Worm (Caenorhabditis elegans) whole organism, L1 larva: ENCODE measurements around the gene col-83.
A peak's percentile ranks its signal among the peaks of the same experiment; 100 is the strongest.

Experiments
- C04F5.9 ChIP-seq: sonication (generic microtip); optimal IDR thresholded peaks from 2 replicates; lab custom pipeline; 2016; ENCODE audit warnings: missing genetic modification characterization, missing compliant biosample characterization
- C16A3.4 ChIP-seq: fragments of 150-350 bp; optimal IDR thresholded peaks from 2 replicates; lab custom pipeline; 2014; ENCODE audit warnings: missing biosample characterization, missing genetic modification characterization
- C34B4.2 ChIP-seq: sonication (generic microtip); optimal IDR thresholded peaks from 2 replicates; lab custom pipeline; 2017; ENCODE audit warnings: mild to moderate bottlenecking, missing genetic modification characterization, missing compliant biosample characterization
- F16B12.6 ChIP-seq: fragments of 150-350 bp; optimal IDR thresholded peaks from 2 replicates; lab custom pipeline; 2014; ENCODE audit warnings: missing biosample characterization, missing genetic modification characterization
- aha-1 ChIP-seq: fragments of 150-350 bp; optimal IDR thresholded peaks from 2 replicates; lab custom pipeline; 2014; ENCODE audit warnings: missing biosample characterization, missing genetic modification characterization
- aly-2 ChIP-seq: fragments of 150-350 bp; optimal IDR thresholded peaks from 2 replicates; lab custom pipeline; 2014; ENCODE audit warnings: missing biosample characterization, missing genetic modification characterization
- blmp-1 ChIP-seq: fragments of 150-350 bp; optimal IDR thresholded peaks from 2 replicates; lab custom pipeline; 2014; ENCODE audit warnings: missing biosample characterization, missing genetic modification characterization
- ceh-8 ChIP-seq: fragments of 200-800 bp; sonication (Bioruptor generic); optimal IDR thresholded peaks from 2 replicates; lab custom pipeline; 2018; ENCODE audit warnings: mild to moderate bottlenecking, missing genetic modification characterization, moderate library complexity, missing compliant biosample characterization
- ceh-82 ChIP-seq, 3 experiments: fragments of 150-350 bp in 1 of 3; sonication (generic microtip) in 2 of 3; optimal IDR thresholded peaks; 2 replicates each; lab custom pipeline; 2014 to 2017; ENCODE audit warnings: missing biosample characterization in 3 of 3, missing genetic modification characterization in 3 of 3
- ceh-88 ChIP-seq: fragments of 200-800 bp; sonication (Bioruptor generic); IDR thresholded peaks from 2 replicates; pipeline ENCODE4 v1.3.6; 2022; ENCODE audit warnings: missing genetic modification characterization, missing compliant biosample characterization
- dpl-1 ChIP-seq, 3 experiments: fragments of 150-350 bp in 2 of 3; sonication (generic microtip) in 1 of 3; optimal IDR thresholded peaks; 2 replicates each; lab custom pipeline; 2014 to 2017; ENCODE audit warnings: missing biosample characterization in 3 of 3, missing genetic modification characterization in 3 of 3, missing genetic modification reagents in 3 of 3
- dsc-1 ChIP-seq: sonication (generic microtip); optimal IDR thresholded peaks from 2 replicates; lab custom pipeline; 2016; ENCODE audit warnings: mild to moderate bottlenecking, missing genetic modification characterization, missing compliant biosample characterization
- efl-1 ChIP-seq, 4 experiments: fragments of 150-350 bp; optimal IDR thresholded peaks in 3 of 4; peaks in 1 of 4; 1 replicate in 1 of 4; 2 replicates in 3 of 4; lab custom pipeline; 2014; ENCODE audit warnings: missing biosample characterization in 2 of 4, missing genetic modification characterization in 2 of 4, missing genetic modification reagents in 2 of 4
- egl-13 ChIP-seq: sonication (generic microtip); optimal IDR thresholded peaks from 2 replicates; lab custom pipeline; 2016; ENCODE audit warnings: missing genotype, missing genetic modification reagents, missing genetic modification characterization, missing compliant biosample characterization
- elt-3 ChIP-seq, 6 experiments: fragments of 150-350 bp in 1 of 6; sonication (generic microtip); optimal IDR thresholded peaks; 2 replicates each; lab custom pipeline; 2017 to 2018; ENCODE audit warnings: missing biosample characterization in 6 of 6, missing genetic modification characterization in 6 of 6, inconsistent platforms in 1 of 6
- fkh-10 ChIP-seq: sonication (generic microtip); optimal IDR thresholded peaks from 2 replicates; lab custom pipeline; 2017; ENCODE audit warnings: missing biosample characterization, missing genetic modification reagents, missing genetic modification characterization
- fkh-8 ChIP-seq: sonication (generic microtip); optimal IDR thresholded peaks from 2 replicates; lab custom pipeline; 2016; ENCODE audit warnings: mild to moderate bottlenecking, missing genetic modification characterization, missing compliant biosample characterization
- irx-1 ChIP-seq: sonication (generic microtip); optimal IDR thresholded peaks from 2 replicates; lab custom pipeline; 2016; ENCODE audit warnings: missing genetic modification characterization, missing compliant biosample characterization
- jun-1 ChIP-seq: fragments of 150-350 bp; optimal IDR thresholded peaks from 2 replicates; lab custom pipeline; 2014; ENCODE audit warnings: missing biosample characterization, missing genetic modification reagents, missing genetic modification characterization
- lin-14 ChIP-seq: fragments of 200-800 bp; sonication (Bioruptor generic); optimal IDR thresholded peaks from 2 replicates; lab custom pipeline; 2018; ENCODE audit warnings: mild to moderate bottlenecking, missing genetic modification characterization, moderate library complexity, missing compliant biosample characterization
- lin-15B ChIP-seq: fragments of 150-350 bp; sonication (generic microtip); optimal IDR thresholded peaks from 3 replicates; lab custom pipeline; 2014; ENCODE audit warnings: missing biosample characterization, missing genetic modification characterization
- lin-35 ChIP-seq, 2 experiments: fragments of 150-350 bp; optimal IDR thresholded peaks; 2 replicates each; lab custom pipeline; 2014; ENCODE audit warnings: missing biosample characterization in 2 of 2, missing genetic modification characterization in 2 of 2, missing genetic modification reagents in 2 of 2
- lin-39 ChIP-seq: fragments of 150-350 bp; optimal IDR thresholded peaks from 2 replicates; lab custom pipeline; 2014; ENCODE audit warnings: missing biosample characterization, missing genetic modification reagents, missing genetic modification characterization
- lsy-2 ChIP-seq, 2 experiments: fragments of 150-350 bp; optimal IDR thresholded peaks; 2 replicates each; lab custom pipeline; 2014; ENCODE audit warnings: missing biosample characterization in 2 of 2, missing genetic modification characterization in 2 of 2
- mdl-1 ChIP-seq, 2 experiments: fragments of 150-350 bp; optimal IDR thresholded peaks; 2 replicates each; lab custom pipeline; 2014 to 2017; ENCODE audit warnings: missing biosample characterization in 2 of 2, missing genetic modification characterization in 2 of 2, inconsistent platforms in 1 of 2
- mep-1 ChIP-seq: fragments of 150-350 bp; optimal IDR thresholded peaks from 2 replicates; lab custom pipeline; 2014; ENCODE audit warnings: missing biosample characterization, missing genetic modification characterization
- nhr-19 ChIP-seq: fragments of 200-800 bp; sonication (Bioruptor generic); conservative IDR thresholded peaks from 2 replicates; pipeline ENCODE4 v1.3.6; 2022; ENCODE audit warnings: missing genetic modification characterization, missing compliant biosample characterization
- nhr-20 ChIP-seq: sonication (generic microtip); optimal IDR thresholded peaks from 2 replicates; lab custom pipeline; 2016; ENCODE audit warnings: mild to moderate bottlenecking, missing genetic modification characterization, missing compliant biosample characterization
- nhr-47 ChIP-seq: sonication (generic microtip); optimal IDR thresholded peaks from 2 replicates; lab custom pipeline; 2016; ENCODE audit warnings: mild to moderate bottlenecking, missing genetic modification characterization, moderate library complexity, missing compliant biosample characterization
- nhr-71 ChIP-seq: sonication (generic microtip); optimal IDR thresholded peaks from 2 replicates; lab custom pipeline; 2016; ENCODE audit warnings: mild to moderate bottlenecking, missing genetic modification characterization, moderate library complexity, missing compliant biosample characterization
- nhr-85 ChIP-seq: sonication (generic microtip); peaks from one replicate; lab custom pipeline; 2016; ENCODE audit warnings: missing genetic modification characterization, inconsistent platforms, missing compliant biosample characterization
- nhr-90 ChIP-seq: sonication (generic microtip); optimal IDR thresholded peaks from 2 replicates; lab custom pipeline; 2016; ENCODE audit warnings: mild to moderate bottlenecking, missing genetic modification characterization, missing compliant biosample characterization; ENCODE audit not compliant: poor library complexity
- pax-3 ChIP-seq: fragments of 200-800 bp; sonication (Bioruptor generic); optimal IDR thresholded peaks from 2 replicates; lab custom pipeline; 2018; ENCODE audit warnings: mild to moderate bottlenecking, missing genetic modification characterization, moderate library complexity, missing compliant biosample characterization
- rnt-1 ChIP-seq: sonication (generic microtip); optimal IDR thresholded peaks from 2 replicates; lab custom pipeline; 2016; ENCODE audit warnings: mild to moderate bottlenecking, missing genetic modification characterization, moderate library complexity, missing compliant biosample characterization
- skn-1 ChIP-seq: fragments of 150-350 bp; optimal IDR thresholded peaks from 2 replicates; lab custom pipeline; 2014; ENCODE audit warnings: missing biosample characterization, missing genetic modification characterization
- snu-23 ChIP-seq: sonication (generic microtip); optimal IDR thresholded peaks from 2 replicates; lab custom pipeline; 2016; ENCODE audit warnings: missing genetic modification characterization, missing compliant biosample characterization
- sox-4 ChIP-seq: sonication (generic microtip); optimal IDR thresholded peaks from 2 replicates; lab custom pipeline; 2016; ENCODE audit warnings: missing genetic modification characterization, missing compliant biosample characterization
- swsn-7 ChIP-seq: sonication (generic microtip); optimal IDR thresholded peaks from 2 replicates; lab custom pipeline; 2016; ENCODE audit warnings: missing genetic modification characterization, missing compliant biosample characterization
- tbx-2 ChIP-seq: sonication (generic microtip); optimal IDR thresholded peaks from 2 replicates; lab custom pipeline; 2016; ENCODE audit warnings: missing genetic modification characterization, missing compliant biosample characterization
- unc-30 ChIP-seq: sonication (generic microtip); optimal IDR thresholded peaks from 2 replicates; lab custom pipeline; 2017; ENCODE audit warnings: missing biosample characterization, missing genetic modification characterization
- unc-86 ChIP-seq: sonication (generic microtip); optimal IDR thresholded peaks from 2 replicates; lab custom pipeline; 2016; ENCODE audit warnings: missing genetic modification characterization, missing compliant biosample characterization
- xbp-1 ChIP-seq: sonication (generic microtip); optimal IDR thresholded peaks from 2 replicates; lab custom pipeline; 2016; ENCODE audit warnings: missing genetic modification characterization, missing compliant biosample characterization
- zag-1 ChIP-seq: fragments of 150-350 bp; optimal IDR thresholded peaks from 2 replicates; lab custom pipeline; 2014; ENCODE audit warnings: missing biosample characterization, missing genetic modification characterization
- zip-4 ChIP-seq: fragments of 200-800 bp; sonication (Bioruptor generic); optimal IDR thresholded peaks from 2 replicates; lab custom pipeline; 2018; ENCODE audit warnings: mild to moderate bottlenecking, missing genetic modification characterization, moderate library complexity, missing compliant biosample characterization
- ztf-11 ChIP-seq, 2 experiments: sonication (generic microtip); optimal IDR thresholded peaks; 2 replicates each; lab custom pipeline; 2016 to 2017; ENCODE audit warnings: missing genetic modification characterization in 2 of 2, missing biosample characterization in 1 of 2, missing compliant biosample characterization in 1 of 2
- ztf-4 ChIP-seq: fragments of 150-350 bp; optimal IDR thresholded peaks from 2 replicates; lab custom pipeline; 2014; ENCODE audit warnings: missing biosample characterization, missing genetic modification characterization

col-83 gene

ce11 chrII:11022023-11022422 is 23.7 kb downstream of the col-83 start, which contains the start of gene let-858:
Gene let-858, plus strand, starts transcription at chrII:11022370.
- peak; percentile 59 for TF ChIP-seq tbx-2 (tag; lab: Kevin White, UChicago)
- peak; percentile 56 for TF ChIP-seq mep-1 (tag; lab: Kevin White, UChicago)
- peak; percentile 26 for TF ChIP-seq skn-1 (tag; lab: Kevin White, UChicago)
- TF ChIP-seq ztf-11 (tag; optimal IDR thresholded peaks at IDR 0.05; lab: Kevin White, UChicago), result peak in 1 of 2 experiments; percentile 11
- no peak for TF ChIP-seq unc-30
- peak; percentile 41 for TF ChIP-seq lin-15B (tag; lab: Kevin White, UChicago)
- TF ChIP-seq lsy-2 (tag; optimal IDR thresholded peaks at IDR 0.05; lab: Kevin White, UChicago), result peak; percentile 67 to 82
- peak in 1 of 6 experiments; percentile 34 for TF ChIP-seq elt-3 (tag; optimal IDR thresholded peaks at IDR 0.05; lab: Kevin White, UChicago)
- peak; percentile 44 for TF ChIP-seq nhr-85 (tag; lab: Kevin White, UChicago)
- peak; percentile 78 for TF ChIP-seq nhr-47
- TF ChIP-seq lin-14 (GFP tag; lab: Kevin White, UChicago), result peak; percentile 54
- TF ChIP-seq C34B4.2 (tag; lab: Kevin White, UChicago), result no peak
- peak; percentile 94 to 96 (median 96) for TF ChIP-seq dpl-1 (GFP tag; optimal IDR thresholded peaks at IDR 0.05; lab: Kevin White, UChicago)
- TF ChIP-seq efl-1 (optimal IDR thresholded peaks at IDR 0.05; lab: Kevin White, UChicago), result peak; percentile 97 to 99
- TF ChIP-seq efl-1 (GFP tag; optimal IDR thresholded peaks at IDR 0.05 in 1 of 2; lab: Kevin White, UChicago), result peak; percentile 98 to 100
- TF ChIP-seq dsc-1 (tag; lab: Kevin White, UChicago), result peak; percentile 49
- TF ChIP-seq sox-4 (tag; lab: Kevin White, UChicago), result no peak
- no peak for TF ChIP-seq fkh-8 (tag; lab: Kevin White, UChicago)
- peak; percentile 22 for TF ChIP-seq jun-1 (tag; lab: Kevin White, UChicago)
- TF ChIP-seq mdl-1 (tag; optimal IDR thresholded peaks at IDR 0.05; lab: Kevin White, UChicago), result no peak
- peak; percentile 19 for TF ChIP-seq irx-1 (tag; lab: Kevin White, UChicago)
- TF ChIP-seq swsn-7, result peak; percentile 56
- TF ChIP-seq F16B12.6, result peak; percentile 27
- no peak for TF ChIP-seq aha-1
- TF ChIP-seq aly-2, result peak; percentile 36
- peak; percentile 67 for TF ChIP-seq rnt-1 (tag; lab: Kevin White, UChicago)
- TF ChIP-seq fkh-10 (GFP tag; lab: Kevin White, UChicago), result no peak
- TF ChIP-seq ceh-82 (tag; optimal IDR thresholded peaks at IDR 0.05; lab: Kevin White, UChicago), result peak; percentile 8 to 59 (median 50)
- TF ChIP-seq xbp-1 (tag; lab: Kevin White, UChicago), result peak; percentile 58
- TF ChIP-seq nhr-71, result peak; percentile 71
- TF ChIP-seq ceh-8 (GFP tag; lab: Kevin White, UChicago), result no peak
- peak; percentile 70 for TF ChIP-seq snu-23 (GFP tag; lab: Kevin White, UChicago)
- TF ChIP-seq C04F5.9 (tag; lab: Kevin White, UChicago), result peak; percentile 10
- peak; percentile 20 for TF ChIP-seq pax-3
- TF ChIP-seq nhr-19 (GFP tag; lab: Robert Waterston, UW), result peak; percentile 50
- peak; percentile 96 to 98 for TF ChIP-seq lin-35 (GFP tag; optimal IDR thresholded peaks at IDR 0.05; lab: Kevin White, UChicago)
- TF ChIP-seq ceh-88 (GFP tag; lab: Robert Waterston, UW), result no peak
- peak; percentile 67 for TF ChIP-seq nhr-90 (tag; lab: Kevin White, UChicago)
- peak; percentile 54 for TF ChIP-seq C16A3.4 (tag; lab: Kevin White, UChicago)
- TF ChIP-seq blmp-1 (tag; lab: Kevin White, UChicago), result peak; percentile 53
- TF ChIP-seq lin-39 (tag; lab: Kevin White, UChicago), result peak; percentile 9
- TF ChIP-seq zip-4 (GFP tag; lab: Kevin White, UChicago), result no peak
- no peak for TF ChIP-seq egl-13 (tag; lab: Kevin White, UChicago)
- no peak for TF ChIP-seq ztf-4 (tag; lab: Kevin White, UChicago)
- TF ChIP-seq zag-1 (tag; lab: Kevin White, UChicago), result no peak
- TF ChIP-seq nhr-20 (tag; lab: Kevin White, UChicago), result peak; percentile 61
- peak; percentile 44 for TF ChIP-seq unc-86 (tag; lab: Kevin White, UChicago)
